Fruit fly (Drosophila melanogaster) Kc167 (cell line): ENCODE measurements around the gene CCKLR-17D1.

Experiments used
- Sin3A ChIP-seq: fragments of >200 bp; optimal IDR thresholded peaks from 2 replicates; lab custom pipeline; 2018; ENCODE audit warnings: missing external identifiers
- psq ChIP-seq: fragments of >200 bp; optimal IDR thresholded peaks from 2 replicates; lab custom pipeline; 2017; ENCODE audit warnings: missing external identifiers
- ttk ChIP-seq: sonication (Bioruptor generic); optimal IDR thresholded peaks from 2 replicates; lab custom pipeline; 2017; ENCODE audit warnings: missing external identifiers

dm6 chrX:18678876-18679275 lies 47.5 kb downstream of the CCKLR-17D1 start:
- no peak for TF ChIP-seq Sin3A (lab: Kevin White, UChicago)
- no peak for TF ChIP-seq psq (lab: Kevin White, UChicago)
- TF ChIP-seq ttk (lab: Kevin White, UChicago) = no peak
